Worm (Caenorhabditis elegans) whole organism, L4 larva: ENCODE measurements around the gene Y62H9A.16.

ENCODE experiments used
- D1046.2 ChIP-seq: fragments of 200-800 bp; sonication (Bioruptor generic); IDR thresholded peaks from 2 replicates; pipeline ENCODE4 v1.3.6; 2022; ENCODE audit warnings: missing genetic modification characterization, missing compliant biosample characterization
- F26F4.8 ChIP-seq: fragments of 200-800 bp; sonication (Bioruptor generic); conservative IDR thresholded peaks from 2 replicates; pipeline ENCODE4 v1.3.6; 2022; ENCODE audit warnings: missing genetic modification characterization, missing compliant biosample characterization
- Y48G9A.11 ChIP-seq: fragments of 200-800 bp; sonication (Bioruptor generic); IDR thresholded peaks from 2 replicates; pipeline ENCODE4 v1.3.6; 2022; ENCODE audit warnings: missing genetic modification reagents, missing genetic modification characterization, missing compliant biosample characterization
- Y75B8A.6 ChIP-seq: fragments of 200-800 bp; sonication (Bioruptor generic); IDR thresholded peaks from 2 replicates; pipeline ENCODE4 v1.3.6; 2022; ENCODE audit warnings: missing genetic modification reagents, missing genetic modification characterization, missing compliant biosample characterization
- ZK337.2 ChIP-seq: fragments of 200-800 bp; sonication (Bioruptor generic); IDR thresholded peaks from 2 replicates; pipeline ENCODE4 v1.3.6; 2022; ENCODE audit warnings: missing genetic modification reagents, missing genetic modification characterization, missing compliant biosample characterization
- aha-1 ChIP-seq: fragments of 150-350 bp; peaks from one replicate; lab custom pipeline; 2014; ENCODE audit warnings: missing biosample characterization, missing genetic modification characterization
- ctbp-1 ChIP-seq: fragments of 200-800 bp; sonication (Bioruptor generic); IDR thresholded peaks from 2 replicates; pipeline ENCODE4 v1.3.6; 2022; ENCODE audit warnings: missing genetic modification reagents, missing genetic modification characterization, missing compliant biosample characterization
- daf-16 ChIP-seq, 3 experiments: sonication (generic microtip); optimal IDR thresholded peaks; 2 replicates each; lab custom pipeline; 2016 to 2017; ENCODE audit warnings: missing genetic modification characterization in 3 of 3, missing genetic modification reagents in 3 of 3, mild to moderate bottlenecking in 2 of 3, missing compliant biosample characterization in 2 of 3, missing biosample characterization in 1 of 3, moderate library complexity in 1 of 3
- dmd-6 ChIP-seq: fragments of 200-800 bp; sonication (Bioruptor generic); IDR thresholded peaks from 2 replicates; pipeline ENCODE4 v1.3.6; 2022; ENCODE audit warnings: missing genetic modification reagents, missing genetic modification characterization, missing compliant biosample characterization
- dve-1 ChIP-seq: sonication (generic microtip); optimal IDR thresholded peaks from 2 replicates; lab custom pipeline; 2017; ENCODE audit warnings: antibody characterized with exemption, mild to moderate bottlenecking, missing genetic modification characterization, missing compliant biosample characterization; ENCODE audit not compliant: insufficient read depth
- fkh-10 ChIP-seq: fragments of 150-350 bp; optimal IDR thresholded peaks from 2 replicates; lab custom pipeline; 2014; ENCODE audit warnings: missing biosample characterization, missing genetic modification reagents, missing genetic modification characterization
- hif-1 ChIP-seq, 2 experiments: sonication (generic microtip); optimal IDR thresholded peaks; 2 replicates each; lab custom pipeline; 2016 to 2017; ENCODE audit warnings: missing compliant biosample characterization in 2 of 2, missing genetic modification characterization in 2 of 2, missing genetic modification reagents in 2 of 2, missing genotype in 2 of 2, mild to moderate bottlenecking in 1 of 2
- hlh-11 ChIP-seq: fragments of 200-800 bp; sonication (Bioruptor generic); optimal IDR thresholded peaks from 2 replicates; lab custom pipeline; 2018; ENCODE audit warnings: mild to moderate bottlenecking, missing genetic modification characterization, missing compliant biosample characterization
- lin-1 ChIP-seq: fragments of 200-800 bp; sonication (Bioruptor generic); IDR thresholded peaks from 2 replicates; pipeline ENCODE4 v1.3.6; 2022; ENCODE audit warnings: missing genetic modification reagents, missing genetic modification characterization, missing compliant biosample characterization
- lin-13 ChIP-seq: fragments of 150-350 bp; optimal IDR thresholded peaks from 2 replicates; lab custom pipeline; 2014; ENCODE audit warnings: missing biosample characterization, missing genetic modification reagents, missing genetic modification characterization
- lin-29 ChIP-seq: fragments of 200-800 bp; sonication (Bioruptor generic); IDR thresholded peaks from 2 replicates; pipeline ENCODE4 v1.3.6; 2022; ENCODE audit warnings: missing genetic modification reagents, missing genetic modification characterization, missing compliant biosample characterization
- lin-38 ChIP-seq: fragments of 200-800 bp; sonication (Bioruptor generic); IDR thresholded peaks from 2 replicates; pipeline ENCODE4 v1.3.6; 2022; ENCODE audit warnings: missing genetic modification reagents, missing genetic modification characterization, missing compliant biosample characterization
- lir-3 ChIP-seq: sonication (generic microtip); optimal IDR thresholded peaks from 2 replicates; lab custom pipeline; 2016; ENCODE audit warnings: mild to moderate bottlenecking, missing genetic modification characterization, missing compliant biosample characterization
- lsy-2 ChIP-seq, 2 experiments: fragments of 150-350 bp in 1 of 2; sonication (generic microtip) in 1 of 2; optimal IDR thresholded peaks; 2 replicates each; lab custom pipeline; 2014 to 2017; ENCODE audit warnings: missing biosample characterization in 2 of 2, missing genetic modification characterization in 2 of 2
- mdl-1 ChIP-seq, 2 experiments: fragments of 150-350 bp in 1 of 2; sonication (generic microtip) in 1 of 2; optimal IDR thresholded peaks; 2 replicates each; lab custom pipeline; 2014 to 2017; ENCODE audit warnings: missing biosample characterization in 2 of 2, missing genetic modification characterization in 2 of 2
- mes-2 ChIP-seq: sonication (generic microtip); optimal IDR thresholded peaks from 2 replicates; lab custom pipeline; 2016; ENCODE audit warnings: missing genotype, mild to moderate bottlenecking, missing genetic modification characterization, missing compliant biosample characterization; ENCODE audit not compliant: poor library complexity, severe bottlenecking
- nhr-237 ChIP-seq: sonication (generic microtip); optimal IDR thresholded peaks from 2 replicates; lab custom pipeline; 2017; ENCODE audit warnings: missing biosample characterization, missing genetic modification characterization
- nhr-25 ChIP-seq: sonication (generic microtip); optimal IDR thresholded peaks from 2 replicates; lab custom pipeline; 2017; ENCODE audit warnings: missing genetic modification characterization, mild to moderate bottlenecking, missing compliant biosample characterization, antibody characterized with exemption, moderate library complexity, borderline replicate concordance; ENCODE audit not compliant: insufficient read depth
- nhr-28 ChIP-seq: fragments of 150-350 bp; optimal IDR thresholded peaks from 2 replicates; lab custom pipeline; 2014; ENCODE audit warnings: missing biosample characterization, missing genetic modification characterization
- nhr-41 ChIP-seq: fragments of 200-800 bp; sonication (Bioruptor generic); IDR thresholded peaks from 2 replicates; pipeline ENCODE4 v1.3.6; 2022; ENCODE audit warnings: missing genetic modification reagents, missing genetic modification characterization, missing compliant biosample characterization
- nhr-42 ChIP-seq: fragments of 200-800 bp; sonication (Bioruptor generic); IDR thresholded peaks from 2 replicates; pipeline ENCODE4 v1.3.6; 2022; ENCODE audit warnings: missing genetic modification characterization, missing compliant biosample characterization
- nhr-48 ChIP-seq: sonication (generic microtip); optimal IDR thresholded peaks from 2 replicates; lab custom pipeline; 2016; ENCODE audit warnings: mild to moderate bottlenecking, missing genetic modification characterization, missing compliant biosample characterization
- nhr-77 ChIP-seq: fragments of 150-350 bp; optimal IDR thresholded peaks from 2 replicates; lab custom pipeline; 2014; ENCODE audit warnings: missing biosample characterization, missing genetic modification characterization
- php-3 ChIP-seq: fragments of 200-800 bp; sonication (Bioruptor generic); IDR thresholded peaks from 2 replicates; pipeline ENCODE4 v1.3.6; 2022; ENCODE audit warnings: missing genetic modification reagents, missing genetic modification characterization, missing compliant biosample characterization
- pqm-1 ChIP-seq: sonication (generic microtip); optimal IDR thresholded peaks from 2 replicates; lab custom pipeline; 2017; ENCODE audit warnings: missing biosample characterization, missing genetic modification characterization
- rbr-2 ChIP-seq: sonication (generic microtip); optimal IDR thresholded peaks from 2 replicates; lab custom pipeline; 2016; ENCODE audit warnings: missing genotype, missing genetic modification characterization, missing compliant biosample characterization
- sdz-12 ChIP-seq: fragments of 200-800 bp; sonication (Bioruptor generic); optimal IDR thresholded peaks from 2 replicates; lab custom pipeline; 2018; ENCODE audit warnings: mild to moderate bottlenecking, missing genetic modification characterization, missing compliant biosample characterization
- skn-1 ChIP-seq: fragments of 150-350 bp; optimal IDR thresholded peaks from 2 replicates; lab custom pipeline; 2014; ENCODE audit warnings: missing biosample characterization, missing genetic modification characterization
- spr-1 ChIP-seq: sonication (generic microtip); optimal IDR thresholded peaks from 2 replicates; lab custom pipeline; 2016; ENCODE audit warnings: mild to moderate bottlenecking, missing genetic modification characterization, missing compliant biosample characterization
- tra-1 ChIP-seq: fragments of 200-800 bp; sonication (Bioruptor generic); IDR thresholded peaks from 2 replicates; pipeline ENCODE4 v1.3.6; 2022; ENCODE audit warnings: missing genetic modification reagents, missing genetic modification characterization, missing compliant biosample characterization
- unc-130 ChIP-seq: sonication (generic microtip); optimal IDR thresholded peaks from 2 replicates; lab custom pipeline; 2016; ENCODE audit warnings: missing genetic modification reagents, missing genetic modification characterization, missing compliant biosample characterization
- unc-39 ChIP-seq: sonication (generic microtip); optimal IDR thresholded peaks from 2 replicates; lab custom pipeline; 2017; ENCODE audit warnings: missing biosample characterization, missing genetic modification characterization

Gene Y62H9A.16

DNA sequence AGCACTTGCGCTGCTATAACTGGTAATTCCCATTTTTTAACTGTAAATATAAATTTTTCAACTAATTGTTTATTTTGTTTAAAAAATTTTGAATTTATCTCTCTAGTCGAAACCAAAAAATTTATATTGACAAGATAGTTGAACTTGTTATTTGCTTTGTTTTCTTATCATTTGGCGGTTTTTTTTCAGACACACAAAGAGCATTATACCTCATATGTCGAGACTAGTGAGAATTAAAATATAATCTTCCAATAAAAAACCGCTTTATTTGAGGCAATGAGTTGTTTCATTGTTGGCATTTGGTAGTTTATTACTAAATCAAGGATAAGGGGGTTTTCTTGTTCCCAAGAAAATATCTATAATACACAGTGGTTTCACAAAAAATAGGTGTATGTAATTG lies 9.9 kb upstream of the Y62H9A.16 start:
- TF ChIP-seq aha-1, result peak; percentile 70
- no peak for TF ChIP-seq ZK337.2 (GFP tag; lab: Robert Waterston, UW)
- TF ChIP-seq nhr-28 (tag; lab: Kevin White, UChicago), result no peak
- no peak for TF ChIP-seq daf-16 (GFP tag; optimal IDR thresholded peaks at IDR 0.05; lab: Kevin White, UChicago)
- TF ChIP-seq daf-16 (tag; optimal IDR thresholded peaks at IDR 0.05; lab: Kevin White, UChicago), result peak; percentile 55
- no peak for TF ChIP-seq rbr-2 (tag; lab: Kevin White, UChicago)
- TF ChIP-seq D1046.2 (GFP tag; lab: Robert Waterston, UW), result no peak
- TF ChIP-seq nhr-25 (tag; lab: Kevin White, UChicago), result no peak
- TF ChIP-seq pqm-1 (tag; lab: Kevin White, UChicago), result peak; percentile 16
- TF ChIP-seq fkh-10 (GFP tag; lab: Kevin White, UChicago), result no peak

DNA sequence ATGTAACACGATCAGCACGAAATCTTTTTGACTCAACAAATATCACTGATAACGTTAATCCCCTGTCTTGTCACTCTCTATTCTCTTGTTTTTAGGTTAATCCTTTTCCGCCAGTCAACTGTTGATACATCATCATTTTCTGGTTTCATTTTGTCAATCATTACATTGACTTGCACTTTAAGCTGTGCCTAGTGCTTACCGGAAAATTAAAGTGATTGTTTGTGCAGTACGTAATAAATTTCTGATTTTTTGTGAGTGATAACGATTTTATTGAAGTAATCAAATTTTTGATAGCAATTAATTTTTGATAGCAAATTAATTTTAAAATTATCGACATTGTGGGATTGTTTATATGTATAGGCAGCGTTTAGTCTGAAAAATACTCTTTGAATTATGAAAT lies 8.9 kb upstream of the Y62H9A.16 start:
- TF ChIP-seq lsy-2 (tag; optimal IDR thresholded peaks at IDR 0.05; lab: Kevin White, UChicago) (no peak), lin-1 (GFP tag; lab: Robert Waterston, UW) (0 out of 2 replicates have a peak, but pooled peaks have one; percentile 29), nhr-42 (GFP tag; lab: Robert Waterston, UW) (no peak), unc-130 (GFP tag; lab: Kevin White, UChicago) (no peak), tra-1 (GFP tag; lab: Robert Waterston, UW) (peak; percentile 55; the same call in 1 of the 2 replicates), dmd-6 (GFP tag; lab: Robert Waterston, UW) (peak; percentile 67), nhr-48 (tag; lab: Kevin White, UChicago) (no peak), mdl-1 (tag; optimal IDR thresholded peaks at IDR 0.05; lab: Kevin White, UChicago) (no peak), Y75B8A.6 (GFP tag; lab: Robert Waterston, UW) (no peak), nhr-237 (tag; lab: Kevin White, UChicago) (no peak), lin-38 (GFP tag; lab: Robert Waterston, UW) (no peak), hif-1 (tag; optimal IDR thresholded peaks at IDR 0.05; lab: Kevin White, UChicago) (no peak), skn-1 (tag; lab: Kevin White, UChicago) (no peak), nhr-28 (tag; lab: Kevin White, UChicago) (peak; percentile 61), php-3 (peak; percentile 90), daf-16 (GFP tag; optimal IDR thresholded peaks at IDR 0.05; lab: Kevin White, UChicago) (no peak), daf-16 (tag; optimal IDR thresholded peaks at IDR 0.05; lab: Kevin White, UChicago) (peak; percentile 94), dve-1 (peak; percentile 62), pqm-1 (tag; lab: Kevin White, UChicago) (peak; percentile 89), Y48G9A.11 (no peak), nhr-77 (tag; lab: Kevin White, UChicago) (peak; percentile 85), F26F4.8 (GFP tag; lab: Robert Waterston, UW) (no peak)
- TF ChIP-seq, all 104 proteins: peak for 9

DNA sequence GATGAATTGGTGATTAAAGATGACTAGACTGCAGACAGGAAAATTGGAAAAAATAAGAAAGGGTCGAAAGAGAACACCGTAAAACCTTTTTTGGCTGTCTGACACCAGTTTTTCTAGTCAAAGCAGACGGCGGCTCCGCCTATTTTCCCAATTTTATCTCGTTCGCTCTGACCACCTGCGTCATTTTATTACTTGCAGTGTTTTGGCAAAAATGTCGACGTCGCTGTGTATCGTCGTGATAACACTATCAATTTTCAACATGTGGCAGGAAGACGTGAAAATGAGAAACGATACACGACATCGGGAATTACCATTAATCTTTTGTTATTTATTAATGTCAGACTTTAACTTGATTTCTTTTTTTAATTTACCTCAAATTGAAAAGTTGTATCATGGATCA lies 8.0 kb upstream of the Y62H9A.16 start, which contains the start of gene Y62H9A.15:
Gene Y62H9A.15 (minus strand): TSS at position 100 of the 400 bp plus-strand sequence.
- TF ChIP-seq lin-13 (GFP tag; lab: Kevin White, UChicago) (no peak), spr-1 (tag; lab: Kevin White, UChicago) (no peak), ctbp-1 (GFP tag; lab: Robert Waterston, UW) (no peak), aha-1 (peak; percentile 6), lir-3 (tag; lab: Kevin White, UChicago) (no peak), lsy-2 (tag; optimal IDR thresholded peaks at IDR 0.05; lab: Kevin White, UChicago) (no peak), mdl-1 (tag; optimal IDR thresholded peaks at IDR 0.05; lab: Kevin White, UChicago) (peak in 1 of 2 experiments; percentile 25), nhr-41 (GFP tag; lab: Robert Waterston, UW) (no peak), daf-16 (GFP tag; optimal IDR thresholded peaks at IDR 0.05; lab: Kevin White, UChicago) (no peak), daf-16 (tag; optimal IDR thresholded peaks at IDR 0.05; lab: Kevin White, UChicago) (peak; percentile 58), mes-2 (tag; lab: Kevin White, UChicago) (no peak), dve-1 (peak; percentile 18), dmd-6 (GFP tag; lab: Robert Waterston, UW) (peak; percentile 33; the same call in 1 of the 2 replicates), nhr-28 (tag; lab: Kevin White, UChicago) (peak; percentile 19), pqm-1 (tag; lab: Kevin White, UChicago) (peak; percentile 17), sdz-12 (GFP tag; lab: Kevin White, UChicago) (no peak), unc-39 (tag; lab: Kevin White, UChicago) (no peak), lin-29 (GFP tag; lab: Robert Waterston, UW) (no peak), hlh-11 (tag; lab: Kevin White, UChicago) (peak; percentile 28)
